Fruit fly (Drosophila melanogaster) whole organism, embryonic: ENCODE results near the gene CG32507.

Source experiments
- Antp ChIP-seq: fragments of 200-800 bp; sonication (Bioruptor generic); optimal IDR thresholded peaks from 3 replicates; lab custom pipeline; 2016; ENCODE audit warnings: missing biosample characterization, missing genetic modification characterization
- B-H2 ChIP-seq: fragments of 200-800 bp; sonication (Bioruptor generic); optimal IDR thresholded peaks from 2 replicates; lab custom pipeline; 2018; ENCODE audit warnings: missing biosample characterization, mild to moderate bottlenecking, missing genetic modification characterization
- C15 ChIP-seq: fragments of 200-800 bp; sonication (Bioruptor generic); IDR thresholded peaks from 3 replicates; pipeline ENCODE4 v1.3.6; 2022; ENCODE audit warnings: missing biosample characterization, missing genetic modification characterization
- CG10654 ChIP-seq: fragments of 200-800 bp; sonication (Bioruptor generic); optimal IDR thresholded peaks from 2 replicates; lab custom pipeline; 2016; ENCODE audit warnings: missing biosample characterization, missing genetic modification characterization
- CG12071 ChIP-seq: fragments of 200-800 bp; sonication (Bioruptor generic); optimal IDR thresholded peaks from 3 replicates; lab custom pipeline; 2018; ENCODE audit warnings: missing biosample characterization, mild to moderate bottlenecking, missing genetic modification characterization
- CG12769 ChIP-seq: fragments of 200-800 bp; sonication (Bioruptor generic); optimal IDR thresholded peaks from 2 replicates; lab custom pipeline; 2019; ENCODE audit warnings: missing biosample characterization, mild to moderate bottlenecking, missing genetic modification characterization, moderate library complexity
- CG13287 ChIP-seq: fragments of 200-800 bp; sonication (Bioruptor generic); IDR thresholded peaks from 2 replicates; pipeline ENCODE4 v1.3.6; 2022; ENCODE audit warnings: missing biosample characterization, missing genetic modification characterization; ENCODE audit not compliant: partially characterized antibody
- CG13775 ChIP-seq: fragments of 200-800 bp; sonication (Bioruptor generic); optimal IDR thresholded peaks from 3 replicates; lab custom pipeline; 2017; ENCODE audit warnings: missing biosample characterization, mild to moderate bottlenecking, missing genetic modification characterization
- CG1529 ChIP-seq: fragments of 200-800 bp; sonication (Bioruptor generic); optimal IDR thresholded peaks from 3 replicates; lab custom pipeline; 2018; ENCODE audit warnings: missing biosample characterization, missing genetic modification characterization
- CG1647 ChIP-seq: fragments of 200-800 bp; sonication (Bioruptor generic); optimal IDR thresholded peaks from 3 replicates; lab custom pipeline; 2016; ENCODE audit warnings: missing biosample characterization, missing genetic modification characterization
- CG16779 ChIP-seq: fragments of 200-800 bp; sonication (Bioruptor generic); IDR thresholded peaks from 2 replicates; pipeline ENCODE4 v1.3.6; 2022; ENCODE audit warnings: missing biosample characterization, missing genetic modification characterization
- CG2120 ChIP-seq: fragments of 200-800 bp; sonication (Bioruptor generic); optimal IDR thresholded peaks from 3 replicates; lab custom pipeline; 2016; ENCODE audit warnings: missing biosample characterization, missing genetic modification characterization
- CG2199 ChIP-seq: fragments of 200-800 bp; sonication (Bioruptor generic); IDR thresholded peaks from 3 replicates; pipeline ENCODE4 v1.3.6; 2022; ENCODE audit warnings: missing biosample characterization, missing genetic modification characterization
- CG2889 ChIP-seq: fragments of 200-800 bp; sonication (Bioruptor generic); IDR thresholded peaks from 3 replicates; pipeline ENCODE4 v1.3.6; 2022; ENCODE audit warnings: missing biosample characterization, missing genetic modification characterization
- CG30403 ChIP-seq: fragments of 200-800 bp; sonication (Bioruptor generic); optimal IDR thresholded peaks from 3 replicates; lab custom pipeline; 2016; ENCODE audit warnings: missing biosample characterization, missing genetic modification characterization
- CG31224 ChIP-seq: fragments of 200-800 bp; sonication (Bioruptor generic); IDR thresholded peaks from 2 replicates; pipeline ENCODE4 v1.3.6; 2022; ENCODE audit warnings: missing biosample characterization, missing genetic modification characterization
- CG3163 ChIP-seq: fragments of 200-800 bp; sonication (Bioruptor generic); optimal IDR thresholded peaks from 3 replicates; lab custom pipeline; 2016; ENCODE audit warnings: missing biosample characterization, missing genetic modification characterization
- CG5245 ChIP-seq: fragments of 200-800 bp; sonication (Bioruptor generic); optimal IDR thresholded peaks from 3 replicates; lab custom pipeline; 2016; ENCODE audit warnings: missing biosample characterization, missing genetic modification characterization
- CG6654 ChIP-seq: fragments of 200-800 bp; sonication (Bioruptor generic); optimal IDR thresholded peaks from 2 replicates; lab custom pipeline; 2017; ENCODE audit warnings: missing biosample characterization, mild to moderate bottlenecking, missing genetic modification characterization
- CG7987 ChIP-seq: fragments of 200-800 bp; sonication (Bioruptor generic); optimal IDR thresholded peaks from 2 replicates; lab custom pipeline; 2018; ENCODE audit warnings: missing biosample characterization, mild to moderate bottlenecking, missing genetic modification characterization, moderate library complexity
- CG9932 ChIP-seq: fragments of 200-800 bp; sonication (Bioruptor generic); IDR thresholded peaks from 2 replicates; pipeline ENCODE4 v1.3.6; 2022; ENCODE audit warnings: missing biosample characterization, missing genetic modification characterization
- D ChIP-seq, 2 experiments: fragments of 200-800 bp in 1 of 2; fragments of >200 bp in 1 of 2; sonication (Bioruptor generic) in 1 of 2; optimal IDR thresholded peaks; 2 replicates in 1 of 2; 3 replicates in 1 of 2; lab custom pipeline; 2017; ENCODE audit warnings: mild to moderate bottlenecking in 1 of 2, missing biosample characterization in 1 of 2, missing genetic modification characterization in 1 of 2, missing genetic modification reagents in 1 of 2
- Doc2 ChIP-seq: fragments of 200-800 bp; sonication (Bioruptor generic); IDR thresholded peaks from 2 replicates; pipeline ENCODE4 v1.3.6; 2022; ENCODE audit warnings: missing biosample characterization, missing genetic modification characterization
- Ets65A ChIP-seq: fragments of 200-800 bp; sonication (Bioruptor generic); peaks from one replicate; lab custom pipeline; 2016; ENCODE audit warnings: missing biosample characterization, missing genetic modification characterization
- H2.0 ChIP-seq: fragments of 200-800 bp; sonication (Bioruptor generic); IDR thresholded peaks from 2 replicates; pipeline ENCODE4 v1.3.6; 2022; ENCODE audit warnings: missing biosample characterization, missing genetic modification characterization
- HLH3B ChIP-seq: fragments of 200-800 bp; sonication (Bioruptor generic); IDR thresholded peaks from 2 replicates; pipeline ENCODE4 v1.3.6; 2022; ENCODE audit warnings: missing biosample characterization, missing genetic modification characterization
- Kr ChIP-seq: fragments of 200-800 bp; sonication (Bioruptor generic); optimal IDR thresholded peaks from 2 replicates; lab custom pipeline; 2017; ENCODE audit warnings: missing biosample characterization, mild to moderate bottlenecking, missing genetic modification characterization
- Lhr ChIP-seq: fragments of 200-800 bp; sonication (Bioruptor generic); optimal IDR thresholded peaks from 3 replicates; lab custom pipeline; 2017; ENCODE audit warnings: mild to moderate bottlenecking, missing biosample characterization, missing genetic modification reagents, missing genetic modification characterization
- Lpt ChIP-seq: fragments of >200 bp; optimal IDR thresholded peaks from 2 replicates; lab custom pipeline; 2018; ENCODE audit warnings: missing biosample characterization, missing genetic modification characterization
- MTF-1 ChIP-seq: fragments of 200-800 bp; sonication (Bioruptor generic); optimal IDR thresholded peaks from 2 replicates; lab custom pipeline; 2018; ENCODE audit warnings: missing biosample characterization, mild to moderate bottlenecking, missing genetic modification characterization, borderline replicate concordance
- Myb ChIP-seq: fragments of 200-800 bp; sonication (Bioruptor generic); optimal IDR thresholded peaks from 2 replicates; lab custom pipeline; 2016; ENCODE audit warnings: missing biosample characterization, missing genetic modification characterization
- NC2β ChIP-seq: fragments of 200-800 bp; sonication (Bioruptor generic); optimal IDR thresholded peaks from 2 replicates; lab custom pipeline; 2016; ENCODE audit warnings: missing biosample characterization, missing genetic modification characterization
- NK7.1 ChIP-seq: fragments of 200-800 bp; sonication (Bioruptor generic); optimal IDR thresholded peaks from 3 replicates; lab custom pipeline; 2016; ENCODE audit warnings: missing biosample characterization, missing genetic modification characterization
- Side ChIP-seq: fragments of 200-800 bp; sonication (Bioruptor generic); optimal IDR thresholded peaks from 2 replicates; lab custom pipeline; 2016; ENCODE audit warnings: missing biosample characterization, missing genetic modification characterization
- Stat92E ChIP-seq, 3 experiments: fragments of >200 bp in 2 of 3; fragments of 200-800 bp in 1 of 3; sonication (Bioruptor generic) in 1 of 3; optimal IDR thresholded peaks; 2 replicates each; lab custom pipeline; 2017 to 2019; ENCODE audit warnings: missing biosample characterization in 3 of 3, missing genetic modification characterization in 3 of 3, mild to moderate bottlenecking in 1 of 3, moderate library complexity in 1 of 3
- Xbp1 ChIP-seq: fragments of 200-800 bp; sonication (Bioruptor generic); optimal IDR thresholded peaks from 3 replicates; lab custom pipeline; 2016; ENCODE audit warnings: missing biosample characterization, mild to moderate bottlenecking, missing genetic modification characterization
- ab ChIP-seq: fragments of 200-800 bp; sonication (Bioruptor generic); optimal IDR thresholded peaks from 2 replicates; lab custom pipeline; 2016; ENCODE audit warnings: missing biosample characterization, missing genetic modification characterization
- al ChIP-seq: fragments of 200-800 bp; sonication (Bioruptor generic); IDR thresholded peaks from 2 replicates; pipeline ENCODE4 v1.3.6; 2022; ENCODE audit warnings: missing biosample characterization, missing genetic modification characterization
- bowl ChIP-seq: fragments of 200-800 bp; sonication (Bioruptor generic); IDR thresholded peaks from 2 replicates; pipeline ENCODE4 v1.3.6; 2022; ENCODE audit warnings: missing biosample characterization, missing genetic modification characterization
- chn ChIP-seq: fragments of 200-800 bp; sonication (Bioruptor generic); optimal IDR thresholded peaks from 2 replicates; lab custom pipeline; 2016; ENCODE audit warnings: missing biosample characterization, missing genetic modification characterization
- cwo ChIP-seq: fragments of 200-800 bp; sonication (Bioruptor generic); optimal IDR thresholded peaks from 3 replicates; lab custom pipeline; 2017; ENCODE audit warnings: missing biosample characterization, missing genetic modification characterization, mild to moderate bottlenecking, moderate library complexity, missing genetic modification reagents
- kah ChIP-seq: fragments of 200-800 bp; sonication (Bioruptor generic); optimal IDR thresholded peaks from 2 replicates; lab custom pipeline; 2018; ENCODE audit warnings: missing biosample characterization, mild to moderate bottlenecking, missing genetic modification characterization
- ken ChIP-seq: fragments of 200-800 bp; sonication (Bioruptor generic); IDR thresholded peaks from 3 replicates; pipeline ENCODE4 v1.3.6; 2022; ENCODE audit warnings: missing biosample characterization, missing genetic modification characterization
- lab ChIP-seq: fragments of 200-800 bp; sonication (Bioruptor generic); optimal IDR thresholded peaks from 3 replicates; lab custom pipeline; 2017; ENCODE audit warnings: missing biosample characterization, missing genetic modification characterization, mild to moderate bottlenecking, moderate library complexity, missing genetic modification reagents
- nerfin-1 ChIP-seq: fragments of 200-800 bp; sonication (Bioruptor generic); optimal IDR thresholded peaks from 3 replicates; lab custom pipeline; 2019; ENCODE audit warnings: missing biosample characterization, mild to moderate bottlenecking, missing genetic modification characterization, moderate library complexity
- phol ChIP-seq: fragments of 200-800 bp; sonication (Bioruptor generic); optimal IDR thresholded peaks from 3 replicates; lab custom pipeline; 2018; ENCODE audit warnings: missing biosample characterization, mild to moderate bottlenecking, missing genetic modification characterization, moderate library complexity
- repo ChIP-seq: fragments of 200-800 bp; sonication (Bioruptor generic); optimal IDR thresholded peaks from 2 replicates; lab custom pipeline; 2016; ENCODE audit warnings: missing biosample characterization, missing genetic modification characterization
- run ChIP-seq: fragments of 200-800 bp; sonication (Bioruptor generic); optimal IDR thresholded peaks from 3 replicates; lab custom pipeline; 2018; ENCODE audit warnings: missing biosample characterization, mild to moderate bottlenecking, missing genetic modification characterization
- schlank ChIP-seq: fragments of 200-800 bp; sonication (Bioruptor generic); optimal IDR thresholded peaks from 2 replicates; lab custom pipeline; 2018; ENCODE audit warnings: missing biosample characterization, mild to moderate bottlenecking, missing genetic modification characterization
- tll ChIP-seq, 2 experiments: fragments of 200-800 bp in 1 of 2; fragments of >200 bp in 1 of 2; sonication (Bioruptor generic) in 1 of 2; optimal IDR thresholded peaks; 2 replicates each; lab custom pipeline; 2017 to 2019; ENCODE audit warnings: missing biosample characterization in 2 of 2, missing genetic modification characterization in 2 of 2, mild to moderate bottlenecking in 1 of 2, moderate library complexity in 1 of 2

The CG32507 gene

dm6 chrX:20760444-20760843 is 20.6 kb downstream of the CG32507 start (continued):
- no peak for TF ChIP-seq run (tag; lab: Kevin White, UChicago)
- peak; percentile 70 for TF ChIP-seq Antp
- TF ChIP-seq CG1529, result peak; percentile 51
- TF ChIP-seq CG10654, result peak; percentile 63
- TF ChIP-seq CG31224 (GFP tag; lab: Robert Waterston, UW), result no peak
- peak; percentile 57; the same call in 1 of the 2 replicates for TF ChIP-seq CG16779 (GFP tag; lab: Robert Waterston, UW)
- no peak for TF ChIP-seq Doc2 (GFP tag; lab: Robert Waterston, UW)
- peak; percentile 92 for TF ChIP-seq CG13287
- TF ChIP-seq Myb (GFP tag; lab: Kevin White, UChicago), result peak; percentile 71
- peak; percentile 50; the same call in 1 of the 2 replicates for TF ChIP-seq H2.0 (GFP tag; lab: Robert Waterston, UW)
- TF ChIP-seq cwo (GFP tag; lab: Kevin White, UChicago), result peak; percentile 7
- peak; percentile 63 for TF ChIP-seq NK7.1 (GFP tag; lab: Kevin White, UChicago)
- peak; percentile 53 for TF ChIP-seq nerfin-1 (tag; lab: Kevin White, UChicago)
- peak; percentile 93 for TF ChIP-seq Lhr (GFP tag; lab: Kevin White, UChicago)
- TF ChIP-seq CG6654 (GFP tag; lab: Kevin White, UChicago), result peak; percentile 56
- peak; percentile 47 for TF ChIP-seq Side (GFP tag; lab: Kevin White, UChicago)
- peak; percentile 43 for TF ChIP-seq CG12769 (tag; lab: Kevin White, UChicago)
- TF ChIP-seq CG9932 (GFP tag; lab: Robert Waterston, UW), result peak; percentile 85
- peak; percentile 74 for TF ChIP-seq B-H2 (GFP tag; lab: Kevin White, UChicago)
- peak; percentile 80 for TF ChIP-seq CG1647 (GFP tag; lab: Kevin White, UChicago)
- peak; percentile 16 for TF ChIP-seq kah (GFP tag; lab: Kevin White, UChicago)
- no peak for TF ChIP-seq tll (GFP tag; optimal IDR thresholded peaks at IDR 0.05; lab: Kevin White, UChicago)
- TF ChIP-seq MTF-1 (GFP tag; lab: Kevin White, UChicago), result peak; percentile 82
- TF ChIP-seq phol (tag; lab: Kevin White, UChicago), result peak; percentile 71
- TF ChIP-seq Stat92E (GFP tag; optimal IDR thresholded peaks at IDR 0.05; lab: Kevin White, UChicago), result no peak
- peak; percentile 38 for TF ChIP-seq CG12071 (GFP tag; lab: Kevin White, UChicago)
- TF ChIP-seq CG7987 (GFP tag; lab: Kevin White, UChicago), result peak; percentile 80
- TF ChIP-seq ab, result peak; percentile 34
- TF ChIP-seq C15 (GFP tag; lab: Robert Waterston, UW), result no peak
- peak; percentile 66 for TF ChIP-seq al (GFP tag; lab: Robert Waterston, UW)
- peak; percentile 55 for TF ChIP-seq Lpt (GFP tag; lab: Kevin White, UChicago)
- TF ChIP-seq CG30403 (GFP tag; lab: Kevin White, UChicago), result peak; percentile 85
- peak; percentile 85 for TF ChIP-seq repo (GFP tag; lab: Kevin White, UChicago)
- TF ChIP-seq CG3163 (GFP tag; lab: Kevin White, UChicago), result peak; percentile 71
- TF ChIP-seq D (optimal IDR thresholded peaks at IDR 0.05; lab: Kevin White, UChicago), result no peak
- peak; percentile 56 for TF ChIP-seq D (GFP tag; optimal IDR thresholded peaks at IDR 0.05; lab: Kevin White, UChicago)
- TF ChIP-seq HLH3B (GFP tag; lab: Robert Waterston, UW), result peak; percentile 68
- TF ChIP-seq Kr (GFP tag; lab: Kevin White, UChicago), result no peak
- TF ChIP-seq schlank (tag; lab: Kevin White, UChicago), result peak; percentile 0
- peak; percentile 33; the same call in 1 of the 3 replicates for TF ChIP-seq CG2889
- 0 out of 3 replicates have a peak, but pooled peaks have one; percentile 43 for TF ChIP-seq CG2199 (GFP tag; lab: Robert Waterston, UW)
- TF ChIP-seq Xbp1, result peak; percentile 89
- TF ChIP-seq lab (GFP tag; lab: Kevin White, UChicago), result peak; percentile 72
- peak; percentile 87 for TF ChIP-seq NC2β
- TF ChIP-seq chn (GFP tag; lab: Kevin White, UChicago), result peak; percentile 78
- peak; percentile 98 for TF ChIP-seq Ets65A (GFP tag; lab: Kevin White, UChicago)
- TF ChIP-seq CG5245 (GFP tag; lab: Kevin White, UChicago), result peak; percentile 89
- peak; percentile 72 for TF ChIP-seq CG2120 (GFP tag; lab: Kevin White, UChicago)
- TF ChIP-seq CG13775 (GFP tag; lab: Kevin White, UChicago), result peak; percentile 55
- TF ChIP-seq bowl (GFP tag; lab: Robert Waterston, UW), result no peak
- TF ChIP-seq ken, result peak; percentile 73
